Fruit fly (Drosophila melanogaster) whole organism, embryonic: ENCODE data around the gene Pdxk.

ENCODE experiments used
- Adf1 ChIP-seq: fragments of 200-800 bp; sonication (Bioruptor generic); IDR thresholded peaks from 2 replicates; pipeline ENCODE4 v1.3.6; 2022; ENCODE audit warnings: missing biosample characterization, missing genetic modification characterization
- Bdp1 ChIP-seq: fragments of 200-800 bp; sonication (Bioruptor generic); optimal IDR thresholded peaks from 3 replicates; lab custom pipeline; 2016; ENCODE audit warnings: missing biosample characterization, missing genetic modification characterization
- BtbVII ChIP-seq: fragments of 200-800 bp; sonication (Bioruptor generic); optimal IDR thresholded peaks from 3 replicates; lab custom pipeline; 2017; ENCODE audit warnings: missing biosample characterization, mild to moderate bottlenecking, missing genetic modification characterization
- CG11696 ChIP-seq: fragments of 200-800 bp; sonication (Bioruptor generic); IDR thresholded peaks from 2 replicates; pipeline ENCODE4 v1.3.6; 2022; ENCODE audit warnings: missing biosample characterization, missing genetic modification characterization
- CG11723 ChIP-seq: fragments of 200-800 bp; sonication (Bioruptor generic); optimal IDR thresholded peaks from 2 replicates; lab custom pipeline; 2017; ENCODE audit warnings: missing biosample characterization, mild to moderate bottlenecking, missing genetic modification characterization
- CG12104 ChIP-seq: fragments of 200-800 bp; sonication (Bioruptor generic); optimal IDR thresholded peaks from 3 replicates; lab custom pipeline; 2016; ENCODE audit warnings: missing biosample characterization, missing genetic modification characterization
- CG14710 ChIP-seq: fragments of 200-800 bp; sonication (Bioruptor generic); optimal IDR thresholded peaks from 3 replicates; lab custom pipeline; 2019; ENCODE audit warnings: missing biosample characterization, mild to moderate bottlenecking, missing genetic modification characterization, moderate library complexity
- CG15073 ChIP-seq: fragments of 200-800 bp; sonication (Bioruptor generic); optimal IDR thresholded peaks from 2 replicates; lab custom pipeline; 2016; ENCODE audit warnings: missing biosample characterization, missing genetic modification characterization
- CG16779 ChIP-seq: fragments of 200-800 bp; sonication (Bioruptor generic); IDR thresholded peaks from 2 replicates; pipeline ENCODE4 v1.3.6; 2022; ENCODE audit warnings: missing biosample characterization, missing genetic modification characterization
- CG16813 ChIP-seq: fragments of 200-800 bp; sonication (Bioruptor generic); IDR thresholded peaks from 3 replicates; pipeline ENCODE4 v1.3.6; 2022; ENCODE audit warnings: missing biosample characterization, missing genetic modification characterization; ENCODE audit not compliant: partially characterized antibody
- CG16863 ChIP-seq: fragments of 200-800 bp; sonication (Bioruptor generic); optimal IDR thresholded peaks from 3 replicates; lab custom pipeline; 2016; ENCODE audit warnings: missing biosample characterization, missing genetic modification characterization
- CG17328 ChIP-seq: fragments of 200-800 bp; sonication (Bioruptor generic); IDR thresholded peaks from 2 replicates; pipeline ENCODE4 v1.3.6; 2022; ENCODE audit warnings: missing biosample characterization, missing genetic modification characterization
- CG17802 ChIP-seq: fragments of 200-800 bp; sonication (Bioruptor generic); optimal IDR thresholded peaks from 2 replicates; lab custom pipeline; 2018; ENCODE audit warnings: missing biosample characterization, mild to moderate bottlenecking, missing genetic modification characterization, moderate library complexity
- CG30431 ChIP-seq: fragments of 200-800 bp; sonication (Bioruptor generic); optimal IDR thresholded peaks from 2 replicates; lab custom pipeline; 2017; ENCODE audit warnings: missing biosample characterization, missing genetic modification characterization
- CG32772 ChIP-seq: fragments of 200-800 bp; sonication (Bioruptor generic); IDR thresholded peaks from 2 replicates; pipeline ENCODE4 v1.3.6; 2022; ENCODE audit warnings: missing biosample characterization, missing genetic modification characterization
- CG3995 ChIP-seq: fragments of 200-800 bp; sonication (Bioruptor generic); optimal IDR thresholded peaks from 3 replicates; lab custom pipeline; 2016; ENCODE audit warnings: missing biosample characterization, missing genetic modification characterization
- CG4282 ChIP-seq: fragments of 200-800 bp; sonication (Bioruptor generic); optimal IDR thresholded peaks from 2 replicates; lab custom pipeline; 2016; ENCODE audit warnings: missing biosample characterization, missing genetic modification characterization
- CG4730 ChIP-seq: fragments of 200-800 bp; sonication (Bioruptor generic); IDR thresholded peaks from 2 replicates; pipeline ENCODE4 v1.3.6; 2022; ENCODE audit warnings: missing biosample characterization, missing genetic modification characterization
- CG5953 ChIP-seq: fragments of 200-800 bp; sonication (Bioruptor generic); IDR thresholded peaks from 2 replicates; pipeline ENCODE4 v1.3.6; 2022; ENCODE audit warnings: missing biosample characterization, missing genetic modification characterization
- CG6689 ChIP-seq: fragments of 200-800 bp; sonication (Bioruptor generic); IDR thresholded peaks from 2 replicates; pipeline ENCODE4 v1.3.6; 2022; ENCODE audit warnings: missing biosample characterization, missing genetic modification characterization
- CG8089 ChIP-seq: fragments of 200-800 bp; sonication (Bioruptor generic); optimal IDR thresholded peaks from 3 replicates; lab custom pipeline; 2016; ENCODE audit warnings: missing biosample characterization, missing genetic modification characterization
- CG9817 ChIP-seq: fragments of 200-800 bp; sonication (Bioruptor generic); optimal IDR thresholded peaks from 2 replicates; lab custom pipeline; 2018; ENCODE audit warnings: missing biosample characterization, mild to moderate bottlenecking, missing genetic modification characterization, moderate library complexity
- E2f1 ChIP-seq: fragments of 200-800 bp; sonication (Bioruptor generic); IDR thresholded peaks from 2 replicates; pipeline ENCODE4 v1.3.6; 2022; ENCODE audit warnings: missing biosample characterization, missing genetic modification characterization
- Elba2 ChIP-seq: fragments of 200-800 bp; sonication (Bioruptor generic); optimal IDR thresholded peaks from 3 replicates; lab custom pipeline; 2016; ENCODE audit warnings: missing biosample characterization, missing genetic modification characterization
- Fer1 ChIP-seq: fragments of 200-800 bp; sonication (Bioruptor generic); optimal IDR thresholded peaks from 2 replicates; lab custom pipeline; 2017; ENCODE audit warnings: missing biosample characterization, mild to moderate bottlenecking, missing genetic modification characterization
- Gsc ChIP-seq: fragments of 200-800 bp; sonication (Bioruptor generic); IDR thresholded peaks from 2 replicates; pipeline ENCODE4 v1.3.6; 2022; ENCODE audit warnings: missing biosample characterization, missing genetic modification characterization
- HLH4C ChIP-seq: fragments of 200-800 bp; sonication (Bioruptor generic); IDR thresholded peaks from 3 replicates; pipeline ENCODE4 v1.3.6; 2022; ENCODE audit warnings: missing biosample characterization, missing genetic modification characterization; ENCODE audit not compliant: partially characterized antibody
- Hey ChIP-seq: fragments of 200-800 bp; sonication (Bioruptor generic); optimal IDR thresholded peaks from 3 replicates; lab custom pipeline; 2018; ENCODE audit warnings: missing biosample characterization, mild to moderate bottlenecking, missing genetic modification characterization
- HmgD ChIP-seq: fragments of 200-800 bp; sonication (Bioruptor generic); optimal IDR thresholded peaks from 3 replicates; lab custom pipeline; 2016; ENCODE audit warnings: missing biosample characterization, missing genetic modification characterization
- Hmx ChIP-seq: fragments of 200-800 bp; sonication (Bioruptor generic); optimal IDR thresholded peaks from 2 replicates; lab custom pipeline; 2016; ENCODE audit warnings: missing biosample characterization, missing genetic modification characterization
- Meics ChIP-seq: fragments of 200-800 bp; sonication (Bioruptor generic); optimal IDR thresholded peaks from 2 replicates; lab custom pipeline; 2017; ENCODE audit warnings: missing biosample characterization, mild to moderate bottlenecking, missing genetic modification characterization
- Neu2 ChIP-seq: fragments of 200-800 bp; sonication (Bioruptor generic); optimal IDR thresholded peaks from 3 replicates; lab custom pipeline; 2016; ENCODE audit warnings: missing biosample characterization, missing genetic modification characterization, borderline replicate concordance
- Oli ChIP-seq: fragments of 200-800 bp; sonication (Bioruptor generic); optimal IDR thresholded peaks from 2 replicates; lab custom pipeline; 2018; ENCODE audit warnings: missing biosample characterization, mild to moderate bottlenecking, missing genetic modification characterization, moderate library complexity
- Poxn ChIP-seq: fragments of 200-800 bp; sonication (Bioruptor generic); IDR thresholded peaks from 2 replicates; pipeline ENCODE4 v1.3.6; 2022; ENCODE audit warnings: missing biosample characterization, missing genetic modification characterization
- Scr ChIP-seq: fragments of 200-800 bp; sonication (Bioruptor generic); IDR thresholded peaks from 2 replicates; pipeline ENCODE4 v1.3.6; 2022; ENCODE audit warnings: missing biosample characterization, missing genetic modification characterization; ENCODE audit not compliant: partially characterized antibody
- Six4 ChIP-seq: fragments of 200-800 bp; sonication (Bioruptor generic); optimal IDR thresholded peaks from 2 replicates; lab custom pipeline; 2016; ENCODE audit warnings: missing biosample characterization, missing genetic modification characterization
- Sox102F ChIP-seq: fragments of 200-800 bp; sonication (Bioruptor generic); optimal IDR thresholded peaks from 2 replicates; lab custom pipeline; 2018; ENCODE audit warnings: missing biosample characterization, mild to moderate bottlenecking, missing genetic modification characterization, moderate library complexity
- Xbp1 ChIP-seq: fragments of 200-800 bp; sonication (Bioruptor generic); optimal IDR thresholded peaks from 3 replicates; lab custom pipeline; 2016; ENCODE audit warnings: missing biosample characterization, mild to moderate bottlenecking, missing genetic modification characterization
- bbx ChIP-seq: fragments of 200-800 bp; sonication (Bioruptor generic); IDR thresholded peaks from 2 replicates; pipeline ENCODE4 v1.3.6; 2022; ENCODE audit warnings: missing biosample characterization, missing genetic modification characterization; ENCODE audit not compliant: partially characterized antibody
- bowl ChIP-seq: fragments of 200-800 bp; sonication (Bioruptor generic); IDR thresholded peaks from 2 replicates; pipeline ENCODE4 v1.3.6; 2022; ENCODE audit warnings: missing biosample characterization, missing genetic modification characterization
- ewg ChIP-seq: fragments of 200-800 bp; sonication (Bioruptor generic); optimal IDR thresholded peaks from 3 replicates; lab custom pipeline; 2017; ENCODE audit warnings: mild to moderate bottlenecking, missing biosample characterization, missing genetic modification reagents, missing genetic modification characterization
- fd96Cb ChIP-seq: fragments of 200-800 bp; sonication (Bioruptor generic); optimal IDR thresholded peaks from 2 replicates; lab custom pipeline; 2018; ENCODE audit warnings: missing biosample characterization, mild to moderate bottlenecking, missing genetic modification characterization, moderate library complexity
- her ChIP-seq: fragments of 200-800 bp; sonication (Bioruptor generic); optimal IDR thresholded peaks from 2 replicates; lab custom pipeline; 2016; ENCODE audit warnings: missing biosample characterization, missing genetic modification characterization
- jigr1 ChIP-seq: fragments of 200-800 bp; sonication (Bioruptor generic); IDR thresholded peaks from 3 replicates; pipeline ENCODE4 v1.3.6; 2022; ENCODE audit warnings: missing biosample characterization, missing genetic modification characterization
- kah ChIP-seq: fragments of 200-800 bp; sonication (Bioruptor generic); optimal IDR thresholded peaks from 2 replicates; lab custom pipeline; 2018; ENCODE audit warnings: missing biosample characterization, mild to moderate bottlenecking, missing genetic modification characterization
- nerfin-2 ChIP-seq: fragments of 200-800 bp; sonication (Bioruptor generic); IDR thresholded peaks from 2 replicates; pipeline ENCODE4 v1.3.6; 2022; ENCODE audit warnings: missing biosample characterization, missing genetic modification characterization; ENCODE audit not compliant: partially characterized antibody
- nom ChIP-seq: fragments of 200-800 bp; sonication (Bioruptor generic); optimal IDR thresholded peaks from 2 replicates; lab custom pipeline; 2017; ENCODE audit warnings: missing biosample characterization, missing genetic modification characterization, mild to moderate bottlenecking, moderate library complexity, missing genetic modification reagents
- tna ChIP-seq: fragments of 200-800 bp; sonication (Bioruptor generic); IDR thresholded peaks from 2 replicates; pipeline ENCODE4 v1.3.6; 2022; ENCODE audit warnings: missing biosample characterization, missing genetic modification characterization; ENCODE audit not compliant: partially characterized antibody
- trem ChIP-seq: fragments of 200-800 bp; optimal IDR thresholded peaks from 3 replicates; lab custom pipeline; 2019; ENCODE audit warnings: missing biosample characterization, mild to moderate bottlenecking, missing genetic modification characterization, moderate library complexity
- tx ChIP-seq: fragments of 200-800 bp; sonication (Bioruptor generic); optimal IDR thresholded peaks from 2 replicates; lab custom pipeline; 2016; ENCODE audit warnings: missing biosample characterization, missing genetic modification characterization

The Pdxk gene

dm6 chr3L:9373374-9374004 is 13.4 kb downstream of the Pdxk start (continued):
- TF ChIP-seq Elba2 (GFP tag; lab: Kevin White, UChicago) (no peak), BtbVII (GFP tag; lab: Kevin White, UChicago) (peak; percentile 73), CG3995 (GFP tag; lab: Kevin White, UChicago) (no peak), CG15073 (GFP tag; lab: Kevin White, UChicago) (no peak), nom (GFP tag; lab: Kevin White, UChicago) (peak; percentile 62), CG16863 (GFP tag; lab: Kevin White, UChicago) (peak; percentile 13), Xbp1 (GFP tag; lab: Kevin White, UChicago) (peak; percentile 73), CG16813 (GFP tag; lab: Robert Waterston, UW) (no peak), tna (GFP tag; lab: Robert Waterston, UW) (no peak; the same call in 1 of the 2 replicates), CG14710 (peak; percentile 60), CG4282 (GFP tag; lab: Kevin White, UChicago) (no peak), HmgD (GFP tag; lab: Kevin White, UChicago) (no peak), Poxn (GFP tag; lab: Robert Waterston, UW) (no peak), jigr1 (GFP tag; lab: Robert Waterston, UW) (no peak), ewg (GFP tag; lab: Kevin White, UChicago) (peak; percentile 60), Scr (GFP tag; lab: Robert Waterston, UW) (no peak), CG4730 (GFP tag; lab: Robert Waterston, UW) (peak; percentile 45; the same call in 1 of the 2 replicates), Oli (tag; lab: Kevin White, UChicago) (peak; percentile 72), bowl (GFP tag; lab: Robert Waterston, UW) (peak; percentile 45; the same call in 1 of the 2 replicates), tx (GFP tag; lab: Kevin White, UChicago) (no peak), Bdp1 (GFP tag; lab: Kevin White, UChicago) (no peak), Hey (tag; lab: Kevin White, UChicago) (no peak), HLH4C (GFP tag; lab: Robert Waterston, UW) (no peak), Neu2 (no peak), Hmx (peak; percentile 27), CG30431 (no peak), CG9817 (tag; lab: Kevin White, UChicago) (peak; percentile 39), CG11723 (peak; percentile 51), her (GFP tag; lab: Kevin White, UChicago) (no peak), CG17802 (no peak), CG5953 (GFP tag; lab: Robert Waterston, UW) (peak; percentile 69), Fer1 (GFP tag; lab: Kevin White, UChicago) (peak; percentile 81), E2f1 (GFP tag; lab: Robert Waterston, UW) (peak; percentile 73), nerfin-2 (GFP tag; lab: Robert Waterston, UW) (no peak), CG12104 (GFP tag; lab: Kevin White, UChicago) (no peak), Meics (GFP tag; lab: Kevin White, UChicago) (peak; percentile 71), Gsc (GFP tag; lab: Robert Waterston, UW) (no peak), CG32772 (GFP tag; lab: Robert Waterston, UW) (0 out of 2 replicates have a peak, but pooled peaks have one; percentile 18), Sox102F (GFP tag; lab: Kevin White, UChicago) (peak; percentile 76), trem (tag; lab: Kevin White, UChicago) (peak; percentile 56), CG8089 (GFP tag; lab: Kevin White, UChicago) (no peak), kah (GFP tag; lab: Kevin White, UChicago) (no peak), bbx (GFP tag; lab: Robert Waterston, UW) (peak; percentile 64), CG16779 (GFP tag; lab: Robert Waterston, UW) (no peak), Adf1 (no peak), fd96Cb (tag; lab: Kevin White, UChicago) (peak; percentile 61), CG17328 (GFP tag; lab: Robert Waterston, UW) (peak; percentile 81), Six4 (peak; percentile 43), CG6689 (GFP tag; lab: Robert Waterston, UW) (peak; percentile 69), CG11696 (GFP tag; lab: Robert Waterston, UW) (peak; percentile 58)
